Fruit fly (Drosophila melanogaster): ENCODE measurements around the gene Tudor-SN.

- TF ChIP-seq amos (GFP tag; IDR thresholded peaks at IDR 0.05; ENCODE audit: partially characterized antibody) = no peak
- TF ChIP-seq ttk (GFP tag; IDR thresholded peaks at IDR 0.05) = no peak
- TF ChIP-seq CoRest (tag; optimal IDR thresholded peaks at IDR 0.05) = no peak
- no peak for TF ChIP-seq CG31388 (GFP tag; optimal IDR thresholded peaks at IDR 0.05)
- no peak for TF ChIP-seq CG12391 (tag; optimal IDR thresholded peaks at IDR 0.05)
- TF ChIP-seq zfh2 (GFP tag; optimal IDR thresholded peaks at IDR 0.05) = no peak
These were observed 31.9 kb downstream of the Tudor-SN start, which contains the start of gene CG34454 for dm6 chr3L:232267-232666.
